Worm (Caenorhabditis elegans) whole organism, late embryonic: ENCODE data around the gene ZC132.3.
"Not testable (repeated sequence)": the region's sequence is repeated elsewhere in the genome, so short reads cannot be mapped to it uniquely, and the experiment has no call there.

Experiments
- C08G9.2 ChIP-seq: sonication (generic microtip); optimal IDR thresholded peaks from 2 replicates; lab custom pipeline; 2016; ENCODE audit warnings: mild to moderate bottlenecking, missing genetic modification characterization, moderate library complexity, missing compliant biosample characterization
- C38D4.7 ChIP-seq: fragments of 200-800 bp; sonication (Bioruptor generic); optimal IDR thresholded peaks from 2 replicates; lab custom pipeline; 2018; ENCODE audit warnings: mild to moderate bottlenecking, missing genetic modification characterization, moderate library complexity, missing compliant biosample characterization
- K09A11.1 ChIP-seq: sonication (generic microtip); optimal IDR thresholded peaks from 2 replicates; lab custom pipeline; 2017; ENCODE audit warnings: antibody characterized with exemption, mild to moderate bottlenecking, missing genetic modification characterization, missing compliant biosample characterization; ENCODE audit not compliant: insufficient read depth
- Y22D7AL.16 ChIP-seq: sonication (generic microtip); optimal IDR thresholded peaks from 2 replicates; lab custom pipeline; 2016; ENCODE audit warnings: missing genetic modification characterization, missing compliant biosample characterization
- ceh-14 ChIP-seq: sonication (generic microtip); optimal IDR thresholded peaks from 2 replicates; lab custom pipeline; 2016; ENCODE audit warnings: missing genotype, missing genetic modification characterization, missing compliant biosample characterization
- ceh-2 ChIP-seq: sonication (generic microtip); optimal IDR thresholded peaks from 2 replicates; lab custom pipeline; 2016; ENCODE audit warnings: missing genotype, missing genetic modification characterization, missing compliant biosample characterization
- ceh-30 ChIP-seq: fragments of 150-350 bp; optimal IDR thresholded peaks from 2 replicates; lab custom pipeline; 2014; ENCODE audit warnings: missing biosample characterization, missing genetic modification characterization
- ceh-45 ChIP-seq: fragments of 200-800 bp; sonication (Bioruptor generic); IDR thresholded peaks from 2 replicates; pipeline ENCODE4 v1.3.6; 2022; ENCODE audit warnings: missing genetic modification reagents, missing genetic modification characterization, missing compliant biosample characterization
- ceh-9 ChIP-seq: sonication (generic microtip); optimal IDR thresholded peaks from 2 replicates; lab custom pipeline; 2016; ENCODE audit warnings: mild to moderate bottlenecking, missing genetic modification characterization, inconsistent platforms, missing compliant biosample characterization
- che-1 ChIP-seq: sonication (generic microtip); optimal IDR thresholded peaks from 2 replicates; lab custom pipeline; 2016; ENCODE audit warnings: mild to moderate bottlenecking, missing genetic modification characterization, missing compliant biosample characterization
- dmd-4 ChIP-seq: sonication (generic microtip); optimal IDR thresholded peaks from 2 replicates; lab custom pipeline; 2016; ENCODE audit warnings: borderline replicate concordance, missing genetic modification characterization, missing compliant biosample characterization
- dve-1 ChIP-seq: sonication (generic microtip); optimal IDR thresholded peaks from 2 replicates; lab custom pipeline; 2017; ENCODE audit warnings: antibody characterized with exemption, mild to moderate bottlenecking, missing genetic modification characterization, missing compliant biosample characterization
- elt-2 ChIP-seq: sonication (generic microtip); optimal IDR thresholded peaks from 2 replicates; lab custom pipeline; 2016; ENCODE audit warnings: missing genetic modification reagents, missing genetic modification characterization, missing compliant biosample characterization
- ets-4 ChIP-seq: sonication (generic microtip); optimal IDR thresholded peaks from 2 replicates; lab custom pipeline; 2016; ENCODE audit warnings: missing genetic modification characterization, missing compliant biosample characterization
- gmeb-2 ChIP-seq: sonication (generic microtip); optimal IDR thresholded peaks from 2 replicates; lab custom pipeline; 2016; ENCODE audit warnings: missing genetic modification characterization, inconsistent platforms, missing compliant biosample characterization
- lin-11 ChIP-seq: fragments of 200-800 bp; sonication (Bioruptor generic); optimal IDR thresholded peaks from 2 replicates; lab custom pipeline; 2018; ENCODE audit warnings: mild to moderate bottlenecking, missing genetic modification characterization, missing compliant biosample characterization
- nfya-1 ChIP-seq: sonication (generic microtip); optimal IDR thresholded peaks from 2 replicates; lab custom pipeline; 2017; ENCODE audit warnings: missing genetic modification characterization, mild to moderate bottlenecking, missing compliant biosample characterization, antibody characterized with exemption, moderate library complexity
- pax-1 ChIP-seq: fragments of 150-350 bp; optimal IDR thresholded peaks from 2 replicates; lab custom pipeline; 2014; ENCODE audit warnings: missing biosample characterization, missing genetic modification characterization
- pros-1 ChIP-seq: fragments of 150-350 bp; optimal IDR thresholded peaks from 2 replicates; lab custom pipeline; 2014; ENCODE audit warnings: missing biosample characterization, missing genetic modification reagents, missing genetic modification characterization
- ref-2 ChIP-seq: sonication (generic microtip); optimal IDR thresholded peaks from 2 replicates; lab custom pipeline; 2016; ENCODE audit warnings: missing genetic modification characterization, missing compliant biosample characterization
- sdc-2 ChIP-seq: sonication (generic microtip); optimal IDR thresholded peaks from 2 replicates; lab custom pipeline; 2016; ENCODE audit warnings: missing genotype, missing genetic modification characterization, missing compliant biosample characterization
- sox-2 ChIP-seq: fragments of 200-800 bp; sonication (Bioruptor generic); IDR thresholded peaks from 2 replicates; pipeline ENCODE4 v1.3.6; 2022; ENCODE audit warnings: missing genetic modification reagents, missing genetic modification characterization, missing compliant biosample characterization
- syd-9 ChIP-seq: sonication (generic microtip); optimal IDR thresholded peaks from 2 replicates; lab custom pipeline; 2016; ENCODE audit warnings: mild to moderate bottlenecking, missing genetic modification characterization, moderate library complexity, missing compliant biosample characterization
- ttx-3 ChIP-seq: sonication (generic microtip); optimal IDR thresholded peaks from 2 replicates; lab custom pipeline; 2016; ENCODE audit warnings: missing genetic modification reagents, missing genetic modification characterization, missing compliant biosample characterization
- unc-3 ChIP-seq, 2 experiments: fragments of 200-800 bp in 1 of 2; sonication (Bioruptor generic) in 1 of 2; sonication (generic microtip) in 1 of 2; conservative IDR thresholded peaks in 1 of 2; optimal IDR thresholded peaks in 1 of 2; 2 replicates each; pipeline versions ENCODE4 v1.3.6 to Lab custom; 2016 to 2022; ENCODE audit warnings: missing compliant biosample characterization in 2 of 2, missing genetic modification characterization in 2 of 2, missing genetic modification reagents in 1 of 2
- unc-55 ChIP-seq: sonication (generic microtip); optimal IDR thresholded peaks from 2 replicates; lab custom pipeline; 2017; ENCODE audit warnings: missing biosample characterization, missing genetic modification reagents, missing genetic modification characterization

The ZC132.3 gene

DNA sequence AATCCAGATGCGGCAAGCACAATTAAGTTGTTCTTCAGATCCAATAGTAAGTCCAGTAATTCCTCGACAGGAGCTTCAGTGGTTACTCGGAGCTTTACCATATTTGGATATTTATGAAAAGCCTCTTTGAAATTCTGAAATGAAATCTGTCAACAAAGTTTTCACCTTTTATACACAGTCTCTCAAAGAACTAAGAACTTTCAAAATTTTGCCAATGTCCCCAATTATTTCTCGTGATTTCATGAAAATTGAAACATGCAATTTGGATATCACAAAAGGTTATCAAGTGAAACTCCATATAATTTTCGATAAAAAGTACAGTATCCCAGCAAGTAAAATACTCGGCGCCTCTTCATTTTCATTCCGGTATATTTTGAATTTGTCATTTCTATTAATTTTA, 3.7 kb downstream of the ZC132.3 start, which contains the start of gene F47D2.11:
Gene F47D2.11, minus strand, starts transcription at position 101 of the 400 bp plus-strand sequence.
- TF ChIP-seq K09A11.1 (tag; lab: Kevin White, UChicago), result no peak
- TF ChIP-seq C08G9.2, result no peak
- no peak for TF ChIP-seq ceh-9 (tag; lab: Kevin White, UChicago)
- no peak for TF ChIP-seq ttx-3 (tag; lab: Kevin White, UChicago)
- no peak for TF ChIP-seq lin-11
- TF ChIP-seq sdc-2 (tag; lab: Kevin White, UChicago), result no peak
- TF ChIP-seq, all 69 proteins: peak for 0

DNA sequence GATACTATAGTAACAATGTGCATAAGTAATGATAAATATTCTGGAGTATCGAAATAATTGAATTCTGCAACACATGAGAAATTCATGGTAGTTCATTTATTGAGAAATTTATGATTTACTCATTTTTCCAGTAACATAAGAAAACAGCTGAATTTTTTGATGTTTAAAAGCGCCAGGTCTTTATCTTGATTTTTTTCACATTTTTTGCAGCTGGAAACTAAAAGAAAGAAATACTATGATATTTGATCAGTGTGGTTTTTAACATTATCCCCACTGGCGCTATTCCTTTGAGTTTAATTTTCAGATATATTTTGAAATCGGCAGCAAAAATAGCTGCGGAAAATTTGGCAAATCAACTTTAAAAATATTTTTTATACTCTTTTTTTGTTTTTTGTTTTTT, 6.2 kb downstream of the ZC132.3 start, which contains the start of gene srh-194:
Gene srh-194, minus strand, starts transcription at position 101 of the 400 bp plus-strand sequence.
- TF ChIP-seq dve-1 (tag; lab: Kevin White, UChicago); dmd-4 (tag; lab: Kevin White, UChicago); unc-55 (GFP tag; lab: Kevin White, UChicago): not testable (repeated sequence)

DNA sequence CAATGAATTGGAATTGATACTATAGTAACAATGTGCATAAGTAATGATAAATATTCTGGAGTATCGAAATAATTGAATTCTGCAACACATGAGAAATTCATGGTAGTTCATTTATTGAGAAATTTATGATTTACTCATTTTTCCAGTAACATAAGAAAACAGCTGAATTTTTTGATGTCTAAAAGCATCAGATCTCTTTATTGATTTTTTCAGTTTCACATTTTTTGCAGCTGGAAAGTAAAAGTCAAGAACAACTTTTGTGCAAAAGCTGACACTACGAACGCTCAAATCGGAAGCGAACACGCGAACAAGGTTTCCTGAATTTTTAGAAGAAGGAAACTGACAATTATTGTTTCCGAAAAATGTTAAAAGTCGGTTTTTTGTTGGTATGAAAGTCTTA, 9.5 kb downstream of the ZC132.3 start, which contains the start of gene srh-193:
Gene srh-193, minus strand, starts transcription at position 101 of the 400 bp plus-strand sequence.
- not testable (repeated sequence) for TF ChIP-seq ceh-30; C38D4.7; ceh-14 (tag; lab: Kevin White, UChicago)

DNA sequence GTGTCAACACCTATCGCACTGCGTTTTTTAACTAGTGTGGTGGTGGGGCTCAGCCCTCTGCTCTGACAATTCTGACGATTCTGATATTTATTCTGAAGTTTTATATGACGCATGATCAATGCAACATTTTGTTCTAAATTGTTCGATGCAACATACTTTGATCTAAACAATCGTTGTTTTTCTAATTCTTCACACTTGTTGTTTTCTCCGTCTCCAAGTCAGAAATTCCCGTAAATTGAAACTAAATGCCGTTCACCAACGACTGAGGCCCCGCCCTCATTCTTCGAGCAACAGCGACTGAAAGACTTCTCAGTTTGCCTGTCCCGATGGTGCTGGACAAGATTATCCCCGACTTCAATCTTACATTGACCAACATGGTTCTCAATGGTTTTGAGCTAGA, 14.9 kb downstream of the ZC132.3 start, which contains the start of gene srt-19:
Gene srt-19, plus strand, starts transcription at position 301 of the 400 bp plus-strand sequence.
- TF ChIP-seq unc-55 (GFP tag; lab: Kevin White, UChicago); che-1 (tag; lab: Kevin White, UChicago); ceh-45 (GFP tag; lab: Robert Waterston, UW): not testable (repeated sequence)

DNA sequence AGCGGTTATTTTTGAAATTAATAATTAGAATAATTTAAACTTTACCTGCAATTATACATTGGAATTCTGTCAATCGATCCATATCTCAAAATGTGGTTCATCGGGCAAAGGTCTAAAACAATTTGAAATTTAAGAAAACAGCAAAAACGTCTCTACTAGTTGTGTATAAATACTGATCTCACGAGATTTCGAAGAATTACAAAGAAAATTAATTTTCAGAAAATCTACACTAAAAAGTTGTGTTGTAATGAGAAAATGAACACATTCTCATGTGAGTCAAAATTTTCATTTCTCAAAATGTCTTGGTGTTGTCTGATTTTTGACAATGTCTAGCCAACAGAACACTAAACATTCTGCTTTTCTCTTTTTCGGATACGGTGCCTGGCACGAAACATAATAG, 17.9 kb downstream of the ZC132.3 start, which contains the start of gene srt-37:
Gene srt-37, minus strand, starts transcription at position 101 of the 400 bp plus-strand sequence.
- not testable (repeated sequence) for TF ChIP-seq ceh-2; pax-1 (tag; lab: Kevin White, UChicago); gmeb-2

DNA sequence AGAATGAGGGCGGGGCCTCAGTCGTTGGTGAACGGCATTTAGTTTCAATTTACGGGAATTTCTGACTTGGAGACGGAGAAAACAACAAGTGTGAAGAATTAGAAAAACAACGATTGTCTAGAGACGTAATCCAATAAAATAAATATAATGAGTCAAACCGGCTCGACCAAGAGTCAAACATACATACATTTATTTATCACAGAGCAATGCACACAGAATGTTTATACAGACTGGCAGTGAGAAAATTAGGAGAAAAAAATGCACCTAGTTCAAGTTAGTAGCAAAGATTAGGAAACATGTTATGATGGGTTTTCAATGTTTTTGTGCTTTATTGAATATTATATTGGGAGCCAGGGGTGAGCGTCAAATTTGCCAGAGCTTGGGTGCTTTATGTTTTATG, 20.9 kb downstream of the ZC132.3 start, which contains the start of gene srt-20:
Gene srt-20, minus strand, starts transcription at position 101 of the 400 bp plus-strand sequence.
- TF ChIP-seq pros-1 (tag; lab: Kevin White, UChicago); unc-3 (GFP tag; conservative IDR thresholded peaks at IDR 0.05; lab: Robert Waterston, UW); unc-3 (tag; optimal IDR thresholded peaks at IDR 0.05; lab: Kevin White, UChicago); nfya-1: not testable (repeated sequence)
- TF ChIP-seq, all 69 proteins: peak for 0; not testable (repeated sequence) for 69

DNA sequence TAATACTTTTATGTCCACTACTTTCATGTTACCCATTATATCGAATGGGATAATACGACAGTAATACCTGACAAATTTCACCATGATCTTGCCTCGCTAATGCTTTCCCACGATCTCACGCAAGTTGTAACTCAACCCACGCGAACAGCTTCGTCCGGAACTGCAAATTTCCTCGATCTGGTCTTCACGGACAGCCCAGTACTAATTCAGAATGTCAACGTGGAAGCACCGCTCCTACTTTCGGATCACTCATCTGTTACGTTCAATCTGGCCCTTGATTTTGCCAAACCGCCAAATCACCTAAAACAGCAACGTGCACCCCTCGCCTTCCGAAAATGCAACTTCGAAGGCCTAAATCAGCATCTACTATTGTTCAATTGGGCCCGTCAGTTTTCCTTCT, 26.3 kb downstream of the ZC132.3 start:
- TF ChIP-seq syd-9 (no peak), ttx-3 (tag; lab: Kevin White, UChicago) (no peak), elt-2 (tag; lab: Kevin White, UChicago) (no peak), lin-11 (no peak), ref-2 (no peak), ceh-14 (tag; lab: Kevin White, UChicago) (no peak), sox-2 (GFP tag; lab: Robert Waterston, UW) (no peak), Y22D7AL.16 (tag; lab: Kevin White, UChicago) (no peak), ets-4 (no peak)
